Fruit fly (Drosophila melanogaster) S2 (cell line): ENCODE results near the gene CG12948.
A peak's percentile ranks its signal among the peaks of the same experiment; 100 is the strongest.

ENCODE experiments used
- CG8478 ChIP-seq: fragments of >200 bp; optimal IDR thresholded peaks from 2 replicates; lab custom pipeline; 2018
- CTCF ChIP-seq, 2 experiments: fragments of >200 bp; optimal IDR thresholded peaks; 2 replicates each; lab custom pipeline; 2018

Gene CG12948

DNA sequence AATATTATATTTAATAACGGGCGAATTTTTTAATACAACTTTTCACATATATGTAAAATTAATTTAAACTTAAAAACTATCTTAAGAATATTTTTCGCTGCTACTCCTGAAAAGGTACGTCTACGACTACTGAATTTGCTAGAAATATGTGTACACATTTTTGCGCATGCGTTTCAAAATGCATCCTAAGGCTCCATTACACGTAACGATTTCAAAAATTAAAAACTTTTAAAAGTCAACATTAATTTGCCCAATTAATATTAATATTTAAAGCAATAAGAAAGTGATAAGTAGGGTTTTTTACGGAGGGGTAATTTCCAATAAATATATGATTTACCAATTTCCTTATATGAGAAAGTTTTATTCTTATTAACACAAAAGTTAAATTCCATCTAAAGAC lies 16.8 kb downstream of the CG12948 start, which contains the start of gene FoxP:
Gene FoxP (minus strand): TSS at position 89 of the 400 bp plus-strand sequence.
- TF ChIP-seq CTCF (optimal IDR thresholded peaks at IDR 0.05; lab: Kevin White, UChicago) (no peak), CG8478 (lab: Kevin White, UChicago) (no peak)

dm6 chr3R:9725121-9725956 lies 22.2 kb downstream of the CG12948 start, which contains the start of gene hyd:
Gene hyd (minus strand): TSS chr3R:9725615.
- TF ChIP-seq CG8478 (lab: Kevin White, UChicago) (no peak), CTCF (optimal IDR thresholded peaks at IDR 0.05; lab: Kevin White, UChicago) (no peak)

dm6 chr3R:9710886-9711285 lies 36.7 kb downstream of the CG12948 start, which contains the start of the genes trbd and dmt:
Gene trbd (minus strand): TSS chr3R:9711037.
Gene dmt (plus strand): TSS chr3R:9711142.
- TF ChIP-seq CG8478 (lab: Kevin White, UChicago) (no peak), CTCF (optimal IDR thresholded peaks at IDR 0.05; lab: Kevin White, UChicago) (peak; percentile 44 to 65)

DNA sequence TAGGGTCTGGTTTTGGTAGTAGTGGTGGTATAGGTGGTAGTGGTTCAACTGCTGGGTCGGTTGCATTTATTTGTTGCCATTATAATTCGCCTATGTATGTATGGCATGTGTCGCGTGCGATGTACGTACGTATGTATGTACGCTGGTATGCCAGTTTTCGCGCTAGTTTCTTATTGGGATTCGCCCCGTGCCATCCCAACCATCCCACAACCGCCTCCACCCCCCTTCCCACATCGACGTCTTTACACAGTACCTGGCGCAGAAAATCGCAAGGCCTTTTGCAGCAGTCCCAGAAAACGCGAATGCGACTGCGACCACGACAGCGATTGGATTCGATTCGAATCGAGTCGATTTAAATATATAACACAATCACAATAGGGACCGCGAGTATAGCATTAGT lies 37.3 kb downstream of the CG12948 start:
- TF ChIP-seq CTCF (optimal IDR thresholded peaks at IDR 0.05; lab: Kevin White, UChicago) = no peak
- TF ChIP-seq CG8478 (lab: Kevin White, UChicago) = no peak

- peak; percentile 69 to 72 for TF ChIP-seq CTCF (optimal IDR thresholded peaks at IDR 0.05; lab: Kevin White, UChicago)
- no peak for TF ChIP-seq CG8478 (lab: Kevin White, UChicago)
Observed at dm6 chr3R:9705008-9705628, 42.4 kb downstream of the CG12948 start, which contains the start of gene Unc-115a. Gene Unc-115a (minus strand): TSS chr3R:9705417.

DNA sequence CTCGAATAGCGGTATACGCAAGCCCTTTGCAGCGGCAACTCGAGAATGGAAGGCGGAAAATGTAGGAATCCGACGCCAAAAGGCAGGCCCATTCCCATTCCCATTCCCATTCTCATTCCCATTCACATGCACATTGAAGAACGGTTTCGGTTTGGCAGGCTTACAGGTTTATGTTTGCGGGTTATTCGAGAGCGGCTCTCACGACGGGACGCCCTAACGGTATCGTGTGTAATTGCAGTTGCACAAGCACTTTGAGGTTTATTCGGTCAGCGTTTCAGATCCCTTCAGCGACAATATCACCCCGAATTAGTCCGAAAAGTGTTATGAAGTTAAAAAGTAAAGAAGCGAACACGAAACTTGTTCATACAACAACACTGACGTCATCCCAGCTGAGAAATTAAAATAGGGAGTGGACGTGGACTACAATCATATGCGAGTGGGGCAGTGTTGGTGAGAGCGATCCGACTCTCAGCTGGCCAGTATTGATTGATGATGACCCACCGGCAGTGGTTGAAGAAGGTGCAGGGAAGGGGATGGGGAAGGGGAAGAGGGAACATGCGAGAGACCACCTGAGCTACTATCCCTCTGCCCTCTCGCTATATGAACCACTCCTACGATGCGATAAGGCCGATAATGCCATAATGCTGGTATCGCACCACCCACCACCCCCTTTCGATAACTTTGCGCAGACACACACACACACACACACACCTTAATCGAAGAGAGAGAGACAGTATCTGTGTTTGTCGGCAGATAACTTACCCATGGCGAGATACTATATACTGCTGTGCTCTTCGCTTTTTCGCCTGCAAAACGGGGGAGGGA lies 43.1 kb downstream of the CG12948 start:
- TF ChIP-seq CTCF (optimal IDR thresholded peaks at IDR 0.05; lab: Kevin White, UChicago) = no peak
- no peak for TF ChIP-seq CG8478 (lab: Kevin White, UChicago)

DNA sequence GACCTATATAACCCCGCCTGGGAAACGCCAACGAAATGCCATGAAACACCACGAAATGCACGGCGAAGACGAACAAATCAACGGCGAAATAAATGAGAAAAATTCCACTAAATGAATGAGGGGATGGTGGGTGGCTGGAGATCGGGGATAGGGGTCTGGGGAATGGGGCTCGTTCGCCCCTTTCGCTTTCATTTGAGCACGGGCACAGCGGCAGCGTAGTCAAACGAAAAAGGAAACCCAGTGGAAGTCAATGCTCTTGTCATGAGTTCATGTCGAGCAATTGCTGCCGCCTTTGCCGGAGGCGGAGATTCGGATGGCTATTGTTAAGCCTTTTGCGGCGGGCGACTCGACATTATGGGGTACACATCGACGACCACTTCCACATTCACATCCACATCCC lies 44.3 kb downstream of the CG12948 start:
- TF ChIP-seq CTCF (optimal IDR thresholded peaks at IDR 0.05; lab: Kevin White, UChicago) = no peak
- TF ChIP-seq CG8478 (lab: Kevin White, UChicago) = no peak

dm6 chr3R:9702567-9702966 lies 45.0 kb downstream of the CG12948 start:
- TF ChIP-seq CG8478 (lab: Kevin White, UChicago) = no peak
- TF ChIP-seq CTCF (optimal IDR thresholded peaks at IDR 0.05; lab: Kevin White, UChicago) = no peak

DNA sequence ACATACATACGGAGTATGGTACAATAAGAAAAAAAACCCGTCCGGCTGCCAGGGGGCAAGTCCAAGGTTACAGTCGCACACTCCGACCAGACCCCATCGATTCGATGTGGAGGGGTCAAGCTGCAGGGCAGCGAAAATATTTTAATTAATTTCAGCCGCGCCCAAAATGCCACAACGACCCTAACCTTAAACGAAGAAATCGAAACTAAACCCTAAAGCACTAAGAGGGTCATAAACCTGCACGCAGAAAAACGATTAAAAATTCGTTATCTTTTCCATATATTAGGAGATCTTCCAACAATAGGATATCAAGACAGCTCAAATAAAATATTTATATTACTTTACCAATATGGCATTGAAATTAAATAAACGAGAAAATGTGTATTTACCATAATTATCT lies 45.6 kb downstream of the CG12948 start:
- no peak for TF ChIP-seq CG8478 (lab: Kevin White, UChicago)
- no peak for TF ChIP-seq CTCF (optimal IDR thresholded peaks at IDR 0.05; lab: Kevin White, UChicago)

- TF ChIP-seq CG8478 (lab: Kevin White, UChicago) = no peak
- no peak for TF ChIP-seq CTCF (optimal IDR thresholded peaks at IDR 0.05; lab: Kevin White, UChicago)
Observed at dm6 chr3R:9701148-9701703, 46.3 kb downstream of the CG12948 start.

DNA sequence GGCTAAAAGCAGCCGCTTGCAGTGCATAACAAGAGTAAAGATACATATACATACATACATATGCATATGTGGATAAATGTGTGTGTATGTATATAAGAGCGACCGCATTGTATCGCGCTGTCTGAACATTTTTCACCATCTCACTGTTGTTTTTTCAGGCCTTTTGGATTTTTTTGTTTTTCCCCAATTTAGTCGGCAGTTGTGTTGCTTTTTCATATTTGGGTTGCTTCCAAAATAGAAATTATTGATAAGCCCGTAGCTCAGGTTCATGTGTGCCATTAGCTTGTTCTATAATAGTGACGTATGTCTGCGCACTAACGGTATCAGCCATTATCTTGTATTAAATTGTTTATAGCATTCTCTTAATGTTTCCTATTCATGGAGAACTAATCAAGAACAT lies 47.0 kb downstream of the CG12948 start:
- TF ChIP-seq CTCF (optimal IDR thresholded peaks at IDR 0.05; lab: Kevin White, UChicago) (no peak), CG8478 (lab: Kevin White, UChicago) (no peak)
